Fruit fly (Drosophila melanogaster) whole organism, embryonic: ENCODE data around the gene Pgls.
A peak's percentile ranks its signal among the peaks of the same experiment; 100 is the strongest.

Source experiments
- Antp ChIP-seq: fragments of 200-800 bp; sonication (Bioruptor generic); optimal IDR thresholded peaks from 3 replicates; lab custom pipeline; 2016; ENCODE audit warnings: missing biosample characterization, missing genetic modification characterization
- CG10209 ChIP-seq: fragments of 200-800 bp; sonication (Bioruptor generic); optimal IDR thresholded peaks from 3 replicates; lab custom pipeline; 2017; ENCODE audit warnings: missing biosample characterization, mild to moderate bottlenecking, missing genetic modification characterization, missing genetic modification reagents
- CG12299 ChIP-seq: fragments of 200-800 bp; sonication (Bioruptor generic); optimal IDR thresholded peaks from 2 replicates; lab custom pipeline; 2018; ENCODE audit warnings: missing biosample characterization, mild to moderate bottlenecking, missing genetic modification characterization
- CG1233 ChIP-seq: fragments of 200-800 bp; sonication (Bioruptor generic); optimal IDR thresholded peaks from 4 replicates; lab custom pipeline; 2018; ENCODE audit warnings: missing biosample characterization, mild to moderate bottlenecking, missing genetic modification characterization
- CG12769 ChIP-seq: fragments of 200-800 bp; sonication (Bioruptor generic); optimal IDR thresholded peaks from 2 replicates; lab custom pipeline; 2019; ENCODE audit warnings: missing biosample characterization, mild to moderate bottlenecking, missing genetic modification characterization, moderate library complexity
- CG12942 ChIP-seq: fragments of 200-800 bp; sonication (Bioruptor generic); optimal IDR thresholded peaks from 3 replicates; lab custom pipeline; 2016; ENCODE audit warnings: missing biosample characterization, missing genetic modification characterization
- CG15073 ChIP-seq: fragments of 200-800 bp; sonication (Bioruptor generic); optimal IDR thresholded peaks from 2 replicates; lab custom pipeline; 2016; ENCODE audit warnings: missing biosample characterization, missing genetic modification characterization
- CG1647 ChIP-seq: fragments of 200-800 bp; sonication (Bioruptor generic); optimal IDR thresholded peaks from 3 replicates; lab custom pipeline; 2016; ENCODE audit warnings: missing biosample characterization, missing genetic modification characterization
- CG18599 ChIP-seq: fragments of 200-800 bp; sonication (Bioruptor generic); optimal IDR thresholded peaks from 3 replicates; lab custom pipeline; 2017; ENCODE audit warnings: missing biosample characterization, missing genetic modification characterization, mild to moderate bottlenecking, moderate library complexity, missing genetic modification reagents
- CG18619 ChIP-seq: fragments of 200-800 bp; sonication (Bioruptor generic); optimal IDR thresholded peaks from 3 replicates; lab custom pipeline; 2017; ENCODE audit warnings: missing biosample characterization, mild to moderate bottlenecking, missing genetic modification characterization
- CG18764 ChIP-seq: fragments of 200-800 bp; sonication (Bioruptor generic); optimal IDR thresholded peaks from 3 replicates; lab custom pipeline; 2016; ENCODE audit warnings: missing biosample characterization, missing genetic modification characterization
- CG34376 ChIP-seq: fragments of 200-800 bp; sonication (Bioruptor generic); optimal IDR thresholded peaks from 2 replicates; lab custom pipeline; 2018; ENCODE audit warnings: missing biosample characterization, mild to moderate bottlenecking, missing genetic modification characterization
- CG4404 ChIP-seq: fragments of 200-800 bp; sonication (Bioruptor generic); IDR thresholded peaks from 2 replicates; pipeline ENCODE4 v1.3.6; 2022; ENCODE audit warnings: missing biosample characterization, missing genetic modification characterization
- CG8290 ChIP-seq, 3 experiments: fragments of 200-800 bp; sonication (Bioruptor generic); optimal IDR thresholded peaks; 2 replicates each; lab custom pipeline; 2016 to 2019; ENCODE audit warnings: missing biosample characterization in 3 of 3, missing genetic modification characterization in 3 of 3, mild to moderate bottlenecking in 2 of 3, moderate library complexity in 1 of 3
- CG8478 ChIP-seq: fragments of >200 bp; optimal IDR thresholded peaks from 2 replicates; lab custom pipeline; 2018
- CTCF ChIP-seq: fragments of 200-800 bp; sonication (Bioruptor generic); optimal IDR thresholded peaks from 2 replicates; lab custom pipeline; 2017; ENCODE audit warnings: missing biosample characterization, mild to moderate bottlenecking, missing genetic modification characterization, moderate library complexity
- Dad ChIP-seq: fragments of 200-800 bp; sonication (Bioruptor generic); optimal IDR thresholded peaks from 3 replicates; lab custom pipeline; 2016; ENCODE audit warnings: missing biosample characterization, missing genetic modification characterization
- Dbx ChIP-seq: fragments of 200-800 bp; sonication (Bioruptor generic); IDR thresholded peaks from 3 replicates; pipeline ENCODE4 v1.3.6; 2022; ENCODE audit warnings: missing biosample characterization, missing genetic modification characterization
- Dek ChIP-seq: fragments of 200-800 bp; sonication (Bioruptor generic); optimal IDR thresholded peaks from 3 replicates; lab custom pipeline; 2019; ENCODE audit warnings: missing biosample characterization, mild to moderate bottlenecking, missing genetic modification characterization, moderate library complexity
- Dfd ChIP-seq, 2 experiments: fragments of >200 bp; optimal IDR thresholded peaks; 2 replicates each; lab custom pipeline; 2017; ENCODE audit warnings: missing biosample characterization in 2 of 2, missing genetic modification characterization in 2 of 2
- Dll ChIP-seq: fragments of 200-800 bp; sonication (Bioruptor generic); IDR thresholded peaks from 4 replicates; pipeline ENCODE4 v1.3.6; 2022; ENCODE audit warnings: missing biosample characterization, missing genetic modification characterization; ENCODE audit not compliant: partially characterized antibody
- Dp ChIP-seq: fragments of 200-800 bp; sonication (Bioruptor generic); optimal IDR thresholded peaks from 2 replicates; lab custom pipeline; 2018; ENCODE audit warnings: missing biosample characterization, mild to moderate bottlenecking, missing genetic modification characterization, moderate library complexity
- E2f1 ChIP-seq: fragments of 200-800 bp; sonication (Bioruptor generic); IDR thresholded peaks from 2 replicates; pipeline ENCODE4 v1.3.6; 2022; ENCODE audit warnings: missing biosample characterization, missing genetic modification characterization
- Eip74EF ChIP-seq, 2 experiments: fragments of 200-800 bp in 1 of 2; fragments of >200 bp in 1 of 2; sonication (Bioruptor generic) in 1 of 2; optimal IDR thresholded peaks; 2 replicates each; lab custom pipeline; 2017 to 2019; ENCODE audit warnings: missing biosample characterization in 2 of 2, missing genetic modification characterization in 2 of 2, mild to moderate bottlenecking in 1 of 2, moderate library complexity in 1 of 2
- Ets97D ChIP-seq: fragments of 200-800 bp; sonication (Bioruptor generic); optimal IDR thresholded peaks from 3 replicates; lab custom pipeline; 2016; ENCODE audit warnings: missing biosample characterization, missing genetic modification characterization
- Fer1 ChIP-seq: fragments of 200-800 bp; sonication (Bioruptor generic); optimal IDR thresholded peaks from 2 replicates; lab custom pipeline; 2017; ENCODE audit warnings: missing biosample characterization, mild to moderate bottlenecking, missing genetic modification characterization
- H15 ChIP-seq: fragments of 200-800 bp; sonication (Bioruptor generic); IDR thresholded peaks from 3 replicates; pipeline ENCODE4 v1.3.6; 2022; ENCODE audit warnings: missing biosample characterization, missing genetic modification characterization
- HLH4C ChIP-seq: fragments of 200-800 bp; sonication (Bioruptor generic); IDR thresholded peaks from 3 replicates; pipeline ENCODE4 v1.3.6; 2022; ENCODE audit warnings: missing biosample characterization, missing genetic modification characterization; ENCODE audit not compliant: partially characterized antibody
- Hr78 ChIP-seq, 2 experiments: fragments of 200-800 bp in 1 of 2; fragments of >200 bp in 1 of 2; sonication (Bioruptor generic) in 1 of 2; optimal IDR thresholded peaks; 2 replicates each; lab custom pipeline; 2017 to 2019; ENCODE audit warnings: missing biosample characterization in 2 of 2, missing genetic modification characterization in 2 of 2, mild to moderate bottlenecking in 1 of 2, moderate library complexity in 1 of 2
- Mrtf ChIP-seq: fragments of 200-800 bp; sonication (Bioruptor generic); IDR thresholded peaks from 3 replicates; pipeline ENCODE4 v1.3.6; 2022; ENCODE audit warnings: missing biosample characterization, missing genetic modification characterization
- Nf-YA ChIP-seq: fragments of 200-800 bp; sonication (Bioruptor generic); IDR thresholded peaks from 2 replicates; pipeline ENCODE4 v1.3.6; 2022; ENCODE audit warnings: missing biosample characterization, missing genetic modification characterization
- Nf-YC ChIP-seq: fragments of 200-800 bp; optimal IDR thresholded peaks from 3 replicates; lab custom pipeline; 2019; ENCODE audit warnings: missing biosample characterization, mild to moderate bottlenecking, missing genetic modification characterization, moderate library complexity
- Optix ChIP-seq: fragments of 200-800 bp; sonication (Bioruptor generic); IDR thresholded peaks from 3 replicates; pipeline ENCODE4 v1.3.6; 2022; ENCODE audit warnings: missing biosample characterization, missing genetic modification characterization
- Sin3A ChIP-seq: fragments of >200 bp; optimal IDR thresholded peaks from 2 replicates; lab custom pipeline; 2018
- TFAM ChIP-seq: fragments of 200-800 bp; sonication (Bioruptor generic); optimal IDR thresholded peaks from 2 replicates; lab custom pipeline; 2017; ENCODE audit warnings: missing biosample characterization, missing genetic modification characterization, inconsistent platforms
- al ChIP-seq: fragments of 200-800 bp; sonication (Bioruptor generic); IDR thresholded peaks from 2 replicates; pipeline ENCODE4 v1.3.6; 2022; ENCODE audit warnings: missing biosample characterization, missing genetic modification characterization
- cg ChIP-seq: fragments of 200-800 bp; sonication (Bioruptor generic); optimal IDR thresholded peaks from 3 replicates; lab custom pipeline; 2019; ENCODE audit warnings: missing biosample characterization, mild to moderate bottlenecking, missing genetic modification characterization, moderate library complexity
- dimm ChIP-seq: fragments of 200-800 bp; sonication (Bioruptor generic); IDR thresholded peaks from 2 replicates; pipeline ENCODE4 v1.3.6; 2022; ENCODE audit warnings: missing biosample characterization, missing genetic modification characterization
- gro ChIP-seq: fragments of 200-800 bp; sonication (Bioruptor generic); optimal IDR thresholded peaks from 2 replicates; lab custom pipeline; 2016; ENCODE audit warnings: missing biosample characterization, missing genetic modification characterization
- h ChIP-seq: fragments of >200 bp; optimal IDR thresholded peaks from 2 replicates; lab custom pipeline; 2017
- ken ChIP-seq: fragments of 200-800 bp; sonication (Bioruptor generic); IDR thresholded peaks from 3 replicates; pipeline ENCODE4 v1.3.6; 2022; ENCODE audit warnings: missing biosample characterization, missing genetic modification characterization
- lilli ChIP-seq: fragments of 200-800 bp; sonication (Bioruptor generic); optimal IDR thresholded peaks from 3 replicates; lab custom pipeline; 2016; ENCODE audit warnings: missing biosample characterization, missing genetic modification characterization
- mirr ChIP-seq: fragments of 200-800 bp; sonication (Bioruptor generic); optimal IDR thresholded peaks from 3 replicates; lab custom pipeline; 2018; ENCODE audit warnings: missing biosample characterization, mild to moderate bottlenecking, missing genetic modification characterization
- nerfin-1 ChIP-seq: fragments of 200-800 bp; sonication (Bioruptor generic); optimal IDR thresholded peaks from 3 replicates; lab custom pipeline; 2019; ENCODE audit warnings: missing biosample characterization, mild to moderate bottlenecking, missing genetic modification characterization, moderate library complexity
- sd ChIP-seq: fragments of 200-800 bp; sonication (Bioruptor generic); optimal IDR thresholded peaks from 3 replicates; lab custom pipeline; 2018; ENCODE audit warnings: missing biosample characterization, mild to moderate bottlenecking, missing genetic modification characterization, moderate library complexity
- sna ChIP-seq: fragments of 200-800 bp; sonication (Bioruptor generic); IDR thresholded peaks from 2 replicates; pipeline ENCODE4 v1.3.6; 2022; ENCODE audit warnings: missing biosample characterization, missing genetic modification characterization; ENCODE audit not compliant: partially characterized antibody
- tap ChIP-seq: fragments of 200-800 bp; optimal IDR thresholded peaks from 3 replicates; lab custom pipeline; 2019; ENCODE audit warnings: missing biosample characterization, mild to moderate bottlenecking, missing genetic modification characterization, moderate library complexity
- twi ChIP-seq: fragments of 200-800 bp; optimal IDR thresholded peaks from 2 replicates; lab custom pipeline; 2019; ENCODE audit warnings: missing biosample characterization, mild to moderate bottlenecking, missing genetic modification characterization, moderate library complexity
- unc-4 ChIP-seq: fragments of 200-800 bp; sonication (Bioruptor generic); IDR thresholded peaks from 2 replicates; pipeline ENCODE4 v1.3.6; 2022; ENCODE audit warnings: missing biosample characterization, missing genetic modification characterization; ENCODE audit not compliant: partially characterized antibody
- vfl ChIP-seq: fragments of 200-800 bp; sonication (Bioruptor generic); optimal IDR thresholded peaks from 2 replicates; lab custom pipeline; 2016; ENCODE audit warnings: missing biosample characterization, missing genetic modification characterization
- vnd ChIP-seq: fragments of 200-800 bp; sonication (Bioruptor generic); IDR thresholded peaks from 3 replicates; pipeline ENCODE4 v1.3.6; 2022; ENCODE audit warnings: missing biosample characterization, missing genetic modification characterization; ENCODE audit not compliant: partially characterized antibody
- wdn ChIP-seq: fragments of 200-800 bp; sonication (Bioruptor generic); IDR thresholded peaks from 2 replicates; pipeline ENCODE4 v1.3.6; 2022; ENCODE audit warnings: missing biosample characterization, missing genetic modification characterization

The Pgls gene

DNA sequence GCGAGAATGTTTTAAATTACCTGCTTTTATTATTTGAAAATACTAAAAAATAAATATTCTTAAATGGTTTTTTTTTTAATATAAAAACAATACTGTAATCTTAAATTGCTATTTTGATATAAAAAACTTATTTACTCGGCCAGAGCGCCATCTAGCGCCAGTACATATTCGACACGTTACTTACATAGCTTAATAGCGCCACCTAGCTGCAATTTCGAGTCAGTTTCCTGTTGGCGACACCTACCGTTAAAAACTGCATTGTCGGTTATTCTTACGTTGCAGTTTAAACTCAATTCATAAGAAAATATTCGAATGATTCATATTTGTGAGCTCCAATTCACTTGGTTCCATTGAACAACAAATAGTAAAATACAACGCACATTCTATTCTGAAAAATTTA, 14.9 kb upstream of the Pgls start (continued):
- TF ChIP-seq Nf-YC (tag; lab: Kevin White, UChicago), result peak; percentile 45
- TF ChIP-seq Dek (tag; lab: Kevin White, UChicago), result peak; percentile 54
- TF ChIP-seq wdn, result no peak
- no peak for TF ChIP-seq CG4404 (GFP tag; lab: Robert Waterston, UW)
- peak; percentile 64 for TF ChIP-seq E2f1 (GFP tag; lab: Robert Waterston, UW)
- peak; percentile 45 for TF ChIP-seq CG12942 (GFP tag; lab: Kevin White, UChicago)
- no peak for TF ChIP-seq TFAM (GFP tag; lab: Kevin White, UChicago)
- no peak for TF ChIP-seq CG8478 (lab: Kevin White, UChicago)
- TF ChIP-seq CG18619, result peak; percentile 44
- peak; percentile 99 for TF ChIP-seq CTCF (GFP tag; lab: Kevin White, UChicago)
- peak; percentile 51; the same call in 2 of the 3 replicates for TF ChIP-seq Optix
- TF ChIP-seq Hr78 (GFP tag; optimal IDR thresholded peaks at IDR 0.05; lab: Kevin White, UChicago), result no peak
- peak; percentile 63 for TF ChIP-seq Antp (GFP tag; lab: Kevin White, UChicago)
- peak; percentile 2 for TF ChIP-seq vfl
- TF ChIP-seq CG12299 (tag; lab: Kevin White, UChicago), result peak; percentile 47
- peak; percentile 76 for TF ChIP-seq Ets97D (GFP tag; lab: Kevin White, UChicago)
- peak; percentile 76 for TF ChIP-seq ken (GFP tag; lab: Robert Waterston, UW)
- TF ChIP-seq mirr, result no peak
- no peak for TF ChIP-seq tap (tag; lab: Kevin White, UChicago)
- TF ChIP-seq Fer1, result peak; percentile 49
- no peak for TF ChIP-seq Sin3A (lab: Kevin White, UChicago)
- TF ChIP-seq CG15073 (GFP tag; lab: Kevin White, UChicago), result no peak
- TF ChIP-seq CG18599 (GFP tag; lab: Kevin White, UChicago), result peak; percentile 27
- TF ChIP-seq Dp (GFP tag; lab: Kevin White, UChicago), result peak; percentile 13
- peak; percentile 49 for TF ChIP-seq CG18764 (GFP tag; lab: Kevin White, UChicago)
- no peak for TF ChIP-seq Dfd (GFP tag; optimal IDR thresholded peaks at IDR 0.05; lab: Kevin White, UChicago)
- no peak for TF ChIP-seq nerfin-1
- TF ChIP-seq HLH4C (GFP tag; lab: Robert Waterston, UW), result no peak
- peak; percentile 22; the same call in 1 of the 2 replicates for TF ChIP-seq al (GFP tag; lab: Robert Waterston, UW)
- TF ChIP-seq dimm (GFP tag; lab: Robert Waterston, UW), result no peak
- peak; percentile 66; the same call in 2 of the 3 replicates for TF ChIP-seq Mrtf (GFP tag; lab: Robert Waterston, UW)
- peak; percentile 92 for TF ChIP-seq CG8290 (GFP tag; optimal IDR thresholded peaks at IDR 0.05; lab: Kevin White, UChicago)
- peak in 1 of 2 experiments; percentile 84 for TF ChIP-seq CG8290 (tag; optimal IDR thresholded peaks at IDR 0.05; lab: Kevin White, UChicago)
- TF ChIP-seq sd (tag; lab: Kevin White, UChicago), result no peak
- TF ChIP-seq gro (GFP tag; lab: Kevin White, UChicago), result peak; percentile 43
- TF ChIP-seq H15 (GFP tag; lab: Robert Waterston, UW), result peak; percentile 46; the same call in 1 of the 3 replicates
- TF ChIP-seq sna, result no peak
- TF ChIP-seq Nf-YA (GFP tag; lab: Robert Waterston, UW), result no peak
- TF ChIP-seq h (lab: Kevin White, UChicago), result no peak
- no peak for TF ChIP-seq unc-4 (GFP tag; lab: Robert Waterston, UW)
- TF ChIP-seq Dad, result peak; percentile 25
- TF ChIP-seq vnd, result no peak
- TF ChIP-seq Dbx (GFP tag; lab: Robert Waterston, UW), result peak; percentile 74
- no peak for TF ChIP-seq cg (GFP tag; lab: Kevin White, UChicago)
- no peak for TF ChIP-seq CG12769 (tag; lab: Kevin White, UChicago)
- TF ChIP-seq Eip74EF (GFP tag; optimal IDR thresholded peaks at IDR 0.05; lab: Kevin White, UChicago), result no peak
- TF ChIP-seq CG1647 (GFP tag; lab: Kevin White, UChicago), result peak; percentile 54
- TF ChIP-seq twi (tag; lab: Kevin White, UChicago), result peak; percentile 28
- peak; percentile 69 for TF ChIP-seq lilli
- peak; percentile 49 for TF ChIP-seq CG1233 (GFP tag; lab: Kevin White, UChicago)
- TF ChIP-seq Dll, result no peak
- TF ChIP-seq CG10209 (GFP tag; lab: Kevin White, UChicago), result peak; percentile 57
- TF ChIP-seq CG34376 (GFP tag; lab: Kevin White, UChicago), result no peak
